Worm (Caenorhabditis elegans) whole organism, L2 larva: ENCODE results near the gene col-39.

ENCODE experiments used
- blmp-1 ChIP-seq: sonication (generic microtip); optimal IDR thresholded peaks from 2 replicates; lab custom pipeline; 2017; ENCODE audit warnings: missing genetic modification characterization, mild to moderate bottlenecking, missing compliant biosample characterization, antibody characterized with exemption, moderate library complexity; ENCODE audit not compliant: insufficient read depth
- elt-3 ChIP-seq: sonication (generic microtip); optimal IDR thresholded peaks from 2 replicates; lab custom pipeline; 2017; ENCODE audit warnings: missing biosample characterization, missing genetic modification characterization
- nhr-11 ChIP-seq: fragments of 150-350 bp; optimal IDR thresholded peaks from 2 replicates; lab custom pipeline; 2014; ENCODE audit warnings: missing biosample characterization, missing genetic modification characterization
- nhr-12 ChIP-seq: fragments of 150-350 bp; optimal IDR thresholded peaks from 2 replicates; lab custom pipeline; 2014; ENCODE audit warnings: missing biosample characterization, missing genetic modification characterization

ce11 chrII:10753694-10754093 lies 49.0 kb downstream of the col-39 start:
- TF ChIP-seq nhr-12 (no peak), blmp-1 (tag; lab: Kevin White, UChicago) (no peak), elt-3 (tag; lab: Kevin White, UChicago) (no peak), nhr-11 (no peak)
